Worm (Caenorhabditis elegans) whole organism, young adult: ENCODE measurements around the gene sri-62.
A peak's percentile ranks its signal among the peaks of the same experiment; 100 is the strongest.

ENCODE experiments used
- C17E4.6 ChIP-seq: fragments of 200-800 bp; sonication (Bioruptor generic); IDR thresholded peaks from 2 replicates; pipeline ENCODE4 v1.3.6; 2022; ENCODE audit warnings: missing genetic modification reagents, missing genetic modification characterization, missing compliant biosample characterization
- D2030.7 ChIP-seq: fragments of 200-800 bp; sonication (Bioruptor generic); IDR thresholded peaks from 2 replicates; pipeline ENCODE4 v1.3.6; 2022; ENCODE audit warnings: missing genetic modification reagents, missing genetic modification characterization, missing compliant biosample characterization
- F22D6.2 ChIP-seq: sonication (generic microtip); optimal IDR thresholded peaks from 2 replicates; lab custom pipeline; 2016; ENCODE audit warnings: mild to moderate bottlenecking, missing genetic modification characterization, missing compliant biosample characterization
- F23B12.7 ChIP-seq: sonication (generic microtip); optimal IDR thresholded peaks from 2 replicates; lab custom pipeline; 2017; ENCODE audit warnings: missing genetic modification characterization, mild to moderate bottlenecking, missing compliant biosample characterization, antibody characterized with exemption, moderate library complexity; ENCODE audit not compliant: insufficient read depth
- F37B4.10 ChIP-seq: fragments of 200-800 bp; sonication (Bioruptor generic); IDR thresholded peaks from 2 replicates; pipeline ENCODE4 v1.3.6; 2022; ENCODE audit warnings: missing genetic modification characterization, missing compliant biosample characterization
- F52B5.7 ChIP-seq: sonication (generic microtip); optimal IDR thresholded peaks from 2 replicates; lab custom pipeline; 2016; ENCODE audit warnings: mild to moderate bottlenecking, missing genetic modification characterization, missing compliant biosample characterization
- F57A8.1 ChIP-seq: fragments of 200-800 bp; sonication (Bioruptor generic); optimal IDR thresholded peaks from 2 replicates; lab custom pipeline; 2018; ENCODE audit warnings: mild to moderate bottlenecking, missing genetic modification characterization, moderate library complexity, missing compliant biosample characterization
- K11D2.4 ChIP-seq: fragments of 200-800 bp; sonication (Bioruptor generic); IDR thresholded peaks from 2 replicates; pipeline ENCODE4 v1.3.6; 2022; ENCODE audit warnings: missing genetic modification reagents, missing genetic modification characterization, missing compliant biosample characterization
- Y95B8A.8 ChIP-seq: fragments of 200-800 bp; sonication (Bioruptor generic); IDR thresholded peaks from 2 replicates; pipeline ENCODE4 v1.3.6; 2022; ENCODE audit warnings: missing genetic modification reagents, missing genetic modification characterization, missing compliant biosample characterization
- ZK185.1 ChIP-seq: sonication (generic microtip); optimal IDR thresholded peaks from 2 replicates; lab custom pipeline; 2016; ENCODE audit warnings: mild to moderate bottlenecking, missing genetic modification characterization, missing compliant biosample characterization; ENCODE audit not compliant: poor library complexity, severe bottlenecking
- ceh-40 ChIP-seq: fragments of 200-800 bp; sonication (Bioruptor generic); IDR thresholded peaks from 2 replicates; pipeline ENCODE4 v1.3.6; 2022; ENCODE audit warnings: missing genetic modification characterization, missing compliant biosample characterization
- dox-1 ChIP-seq: fragments of 200-800 bp; sonication (Bioruptor generic); IDR thresholded peaks from 2 replicates; pipeline ENCODE4 v1.3.6; 2022; ENCODE audit warnings: missing genetic modification reagents, missing genetic modification characterization, missing compliant biosample characterization
- dpff-1 ChIP-seq: sonication (generic microtip); optimal IDR thresholded peaks from 2 replicates; lab custom pipeline; 2017; ENCODE audit warnings: mild to moderate bottlenecking, missing genetic modification characterization, missing compliant biosample characterization
- egrh-3 ChIP-seq: fragments of 200-800 bp; sonication (Bioruptor generic); IDR thresholded peaks from 2 replicates; pipeline ENCODE4 v1.3.6; 2022; ENCODE audit warnings: missing genetic modification reagents, missing genetic modification characterization, missing compliant biosample characterization
- gei-17 ChIP-seq: fragments of 200-800 bp; sonication (Bioruptor generic); optimal IDR thresholded peaks from 2 replicates; lab custom pipeline; 2018; ENCODE audit warnings: mild to moderate bottlenecking, missing genetic modification characterization, missing compliant biosample characterization
- let-526 ChIP-seq: fragments of 200-800 bp; sonication (Bioruptor generic); IDR thresholded peaks from 2 replicates; pipeline ENCODE4 v1.3.6; 2022; ENCODE audit warnings: missing genetic modification reagents, missing genetic modification characterization, missing compliant biosample characterization
- madf-10 ChIP-seq: sonication (generic microtip); optimal IDR thresholded peaks from 2 replicates; lab custom pipeline; 2016; ENCODE audit warnings: mild to moderate bottlenecking, missing genetic modification characterization, missing compliant biosample characterization
- madf-6 ChIP-seq: fragments of 200-800 bp; sonication (Bioruptor generic); IDR thresholded peaks from 2 replicates; pipeline ENCODE4 v1.3.6; 2022; ENCODE audit warnings: missing genetic modification reagents, missing genetic modification characterization, missing compliant biosample characterization
- mcd-1 ChIP-seq: fragments of 200-800 bp; sonication (Bioruptor generic); IDR thresholded peaks from 2 replicates; pipeline ENCODE4 v1.3.6; 2022; ENCODE audit warnings: missing genetic modification reagents, missing genetic modification characterization, missing compliant biosample characterization
- nfya-2 ChIP-seq: fragments of 200-800 bp; sonication (Bioruptor generic); IDR thresholded peaks from 2 replicates; pipeline ENCODE4 v1.3.6; 2022; ENCODE audit warnings: missing genetic modification reagents, missing genetic modification characterization, missing compliant biosample characterization
- nhr-120 ChIP-seq: fragments of 200-800 bp; sonication (Bioruptor generic); IDR thresholded peaks from 2 replicates; pipeline ENCODE4 v1.3.6; 2022; ENCODE audit warnings: missing genetic modification characterization, missing compliant biosample characterization
- sea-2 ChIP-seq: fragments of 200-800 bp; sonication (Bioruptor generic); IDR thresholded peaks from 2 replicates; pipeline ENCODE4 v1.3.6; 2022; ENCODE audit warnings: missing genetic modification characterization, missing compliant biosample characterization
- snpc-1.1 ChIP-seq: sonication (generic microtip); optimal IDR thresholded peaks from 2 replicates; lab custom pipeline; 2017; ENCODE audit warnings: missing genetic modification characterization, mild to moderate bottlenecking, missing compliant biosample characterization, antibody characterized with exemption, moderate library complexity, missing genotype, missing genetic modification reagents; ENCODE audit not compliant: insufficient read depth
- snpc-3.4 ChIP-seq: sonication (generic microtip); optimal IDR thresholded peaks from 2 replicates; lab custom pipeline; 2017; ENCODE audit warnings: missing genetic modification characterization, mild to moderate bottlenecking, missing compliant biosample characterization, antibody characterized with exemption, moderate library complexity, missing genotype, missing genetic modification reagents
- snpc-4 ChIP-seq, 5 experiments: fragments of 150-350 bp in 1 of 5; sonication (generic microtip) in 4 of 5; optimal IDR thresholded peaks; 2 replicates each; lab custom pipeline; 2014 to 2018; ENCODE audit warnings: missing genetic modification characterization in 5 of 5, missing biosample characterization in 3 of 5, antibody characterized with exemption in 2 of 5, mild to moderate bottlenecking in 2 of 5, missing compliant biosample characterization in 2 of 5, missing genotype in 2 of 5, moderate library complexity in 2 of 5, missing genetic modification reagents in 1 of 5
- sptf-2 ChIP-seq: fragments of 200-800 bp; sonication (Bioruptor generic); optimal IDR thresholded peaks from 2 replicates; lab custom pipeline; 2018; ENCODE audit warnings: mild to moderate bottlenecking, missing genetic modification characterization, missing compliant biosample characterization
- tbx-9 ChIP-seq: sonication (generic microtip); optimal IDR thresholded peaks from 2 replicates; lab custom pipeline; 2016; ENCODE audit warnings: borderline replicate concordance, missing genetic modification characterization, inconsistent platforms, missing compliant biosample characterization
- zfh-2 ChIP-seq: fragments of 200-800 bp; sonication (Bioruptor generic); conservative IDR thresholded peaks from 2 replicates; pipeline ENCODE4 v1.3.6; 2022; ENCODE audit warnings: missing genetic modification reagents, missing genetic modification characterization, missing compliant biosample characterization
- ztf-26 ChIP-seq: sonication (generic microtip); optimal IDR thresholded peaks from 2 replicates; lab custom pipeline; 2017; ENCODE audit warnings: missing genetic modification characterization, missing compliant biosample characterization
- ztf-28 ChIP-seq: fragments of 200-800 bp; sonication (Bioruptor generic); IDR thresholded peaks from 2 replicates; pipeline ENCODE4 v1.3.6; 2022; ENCODE audit warnings: missing genetic modification reagents, missing genetic modification characterization, missing compliant biosample characterization

Gene sri-62

DNA sequence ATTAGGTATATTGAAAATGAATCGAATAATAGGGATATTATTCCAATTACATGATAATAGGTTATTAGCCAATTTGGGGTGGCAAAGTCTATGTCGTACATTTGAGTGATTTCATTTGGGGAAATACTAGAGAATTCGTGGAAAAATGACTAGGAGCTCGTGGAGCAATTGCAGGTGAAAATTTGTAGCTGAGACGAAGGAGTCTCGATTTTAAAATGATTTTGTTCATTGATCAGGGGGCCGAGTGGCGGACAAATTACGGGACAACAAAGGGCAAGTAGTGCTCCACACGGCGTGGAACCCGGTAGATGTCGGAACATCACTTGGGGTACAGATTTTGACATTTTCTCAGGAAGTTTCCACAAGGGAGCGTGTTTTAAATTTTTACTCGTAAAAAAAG lies at the start of gene sri-62:
Gene sri-62 (minus strand): TSS at position 101 of the 400 bp plus-strand sequence.
- no peak for TF ChIP-seq ztf-26
- no peak for TF ChIP-seq sptf-2 (GFP tag; lab: Kevin White, UChicago)
- TF ChIP-seq, all 124 proteins: peak for 0

DNA sequence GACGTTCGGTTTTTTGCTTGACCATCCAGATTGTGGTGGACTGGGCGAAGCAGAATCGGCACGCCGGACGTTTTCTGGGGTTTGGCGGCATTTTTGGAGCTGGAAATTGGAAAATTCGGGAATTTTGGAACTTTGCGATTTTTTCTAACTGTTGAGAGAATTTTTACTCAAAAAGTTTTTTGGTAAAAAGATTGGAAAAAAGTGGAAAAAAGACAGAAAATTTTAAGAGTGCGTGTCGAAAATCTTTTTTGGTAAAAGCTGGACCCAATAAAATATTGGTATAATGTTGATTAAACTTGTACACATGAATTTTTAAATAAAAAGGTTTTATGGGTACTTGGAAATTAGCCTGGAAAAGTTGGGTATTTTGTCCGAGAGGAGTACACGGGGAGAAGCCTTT lies 44.0 kb upstream of the sri-62 start, which contains the start of gene T05A8.7:
Gene T05A8.7 (minus strand): TSS at position 101 of the 400 bp plus-strand sequence.
- TF ChIP-seq F23B12.7 (tag; lab: Kevin White, UChicago) (no peak), snpc-1.1 (tag; lab: Kevin White, UChicago) (no peak), C17E4.6 (GFP tag; lab: Robert Waterston, UW) (no peak), madf-6 (no peak), nfya-2 (GFP tag; lab: Robert Waterston, UW) (no peak), madf-10 (no peak), sea-2 (no peak), let-526 (GFP tag; lab: Robert Waterston, UW) (no peak), F22D6.2 (tag; lab: Kevin White, UChicago) (no peak), nhr-120 (no peak)
- TF ChIP-seq, all 124 proteins: peak for 0

DNA sequence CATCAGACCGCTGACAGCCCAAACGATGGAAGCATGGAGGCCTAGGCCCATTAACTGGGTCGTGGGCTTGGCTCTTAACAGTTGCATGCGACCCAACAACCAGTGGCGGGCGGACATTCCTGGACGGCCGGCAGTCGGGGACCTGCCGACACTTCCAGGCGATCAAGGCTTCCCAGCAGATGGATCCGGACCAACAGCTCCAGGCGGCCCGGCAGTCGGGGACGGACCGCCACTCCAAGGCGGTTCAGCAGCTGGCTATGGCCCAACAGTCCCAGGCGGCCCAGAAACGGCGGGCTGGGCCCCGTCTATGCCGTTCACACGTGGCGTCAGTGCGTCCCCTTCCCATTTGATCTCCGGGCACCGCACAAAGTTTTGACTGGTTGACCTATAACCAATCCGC lies 43.1 kb upstream of the sri-62 start:
- TF ChIP-seq F52B5.7 (tag; lab: Kevin White, UChicago) (peak; percentile 52), egrh-3 (GFP tag; lab: Robert Waterston, UW) (peak; percentile 91), F37B4.10 (0 out of 2 replicates have a peak, but pooled peaks have one; percentile 4), F57A8.1 (GFP tag; lab: Kevin White, UChicago) (peak; percentile 29), snpc-3.4 (tag; lab: Kevin White, UChicago) (no peak), zfh-2 (GFP tag; lab: Robert Waterston, UW) (peak; percentile 89), dox-1 (GFP tag; lab: Robert Waterston, UW) (0 out of 2 replicates have a peak, but pooled peaks have one; percentile 9), ztf-28 (GFP tag; lab: Robert Waterston, UW) (no peak)

DNA sequence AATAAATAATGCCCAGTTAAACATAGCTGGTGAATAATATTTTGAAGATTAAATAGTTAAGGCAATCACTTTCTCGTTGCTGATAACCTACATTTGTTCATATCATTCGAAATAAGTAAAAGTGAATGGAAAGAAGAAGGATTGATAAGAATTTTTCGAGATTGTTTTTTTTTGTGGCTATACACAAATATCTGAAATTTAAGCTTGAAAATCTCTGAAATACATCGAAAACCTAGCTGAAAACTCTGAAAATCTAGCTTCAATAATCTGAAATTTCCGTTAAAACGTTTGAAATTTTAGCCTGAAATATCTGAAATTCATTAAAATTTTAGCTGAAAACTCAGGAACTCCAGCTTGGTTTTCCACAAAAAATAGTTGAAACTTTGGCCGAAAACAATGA lies 41.3 kb upstream of the sri-62 start, which contains the start of gene T05A8.6:
Gene T05A8.6 (minus strand): TSS at position 101 of the 400 bp plus-strand sequence.
- no peak for TF ChIP-seq ceh-40
- TF ChIP-seq dpff-1 (tag; lab: Kevin White, UChicago), result no peak
- TF ChIP-seq gei-17 (GFP tag; lab: Kevin White, UChicago), result no peak
- no peak for TF ChIP-seq Y95B8A.8 (GFP tag; lab: Robert Waterston, UW)

DNA sequence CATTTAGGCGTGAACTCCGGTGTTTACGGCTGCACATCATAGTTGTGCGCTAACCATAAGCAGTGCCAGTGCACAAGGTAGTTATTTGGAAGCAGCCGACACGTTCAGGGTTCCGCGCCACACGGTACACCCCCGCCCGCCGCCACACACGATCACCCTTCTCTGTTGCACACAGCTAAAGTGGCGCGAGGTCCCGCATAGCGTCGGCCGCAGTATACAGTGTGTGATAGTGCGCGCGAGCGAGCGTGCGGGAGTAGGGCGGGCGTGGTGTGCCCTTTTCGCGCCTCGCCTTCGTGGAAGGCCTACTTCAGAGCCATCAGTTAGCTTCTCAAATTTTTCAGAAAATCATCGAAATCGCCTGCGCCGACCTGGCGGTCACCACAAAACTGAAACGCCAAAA lies 38.7 kb upstream of the sri-62 start:
- peak; percentile 50 for TF ChIP-seq egrh-3 (GFP tag; lab: Robert Waterston, UW)
- TF ChIP-seq tbx-9 (tag; lab: Kevin White, UChicago), result no peak
- TF ChIP-seq zfh-2 (GFP tag; lab: Robert Waterston, UW), result peak; percentile 70
- peak; percentile 14 for TF ChIP-seq sptf-2 (GFP tag; lab: Kevin White, UChicago)
- TF ChIP-seq K11D2.4 (GFP tag; lab: Robert Waterston, UW), result no peak
- no peak for TF ChIP-seq mcd-1 (GFP tag; lab: Robert Waterston, UW)
- no peak for TF ChIP-seq snpc-4 (GFP tag; optimal IDR thresholded peaks at IDR 0.05; lab: Kevin White, UChicago)
- TF ChIP-seq snpc-4 (tag; optimal IDR thresholded peaks at IDR 0.05; lab: Kevin White, UChicago), result peak in 2 of 4 experiments; percentile 30 to 66
- no peak for TF ChIP-seq ZK185.1 (tag; lab: Kevin White, UChicago)
- TF ChIP-seq D2030.7 (GFP tag; lab: Robert Waterston, UW), result 0 out of 2 replicates have a peak, but pooled peaks have one; percentile 22
